Worm (Caenorhabditis elegans): ENCODE results near the gene str-39.

- TF ChIP-seq pros-1 (tag; optimal IDR thresholded peaks at IDR 0.05) (no peak), pat-9 (tag; optimal IDR thresholded peaks at IDR 0.05) (no peak)
Observed at ce11 chrV:2903227-2903626, 23.5 kb upstream of the str-39 start, which contains the start of gene C31B8.7.
